Worm (Caenorhabditis elegans): ENCODE data around the gene M57.2.

Gene M57.2

DNA sequence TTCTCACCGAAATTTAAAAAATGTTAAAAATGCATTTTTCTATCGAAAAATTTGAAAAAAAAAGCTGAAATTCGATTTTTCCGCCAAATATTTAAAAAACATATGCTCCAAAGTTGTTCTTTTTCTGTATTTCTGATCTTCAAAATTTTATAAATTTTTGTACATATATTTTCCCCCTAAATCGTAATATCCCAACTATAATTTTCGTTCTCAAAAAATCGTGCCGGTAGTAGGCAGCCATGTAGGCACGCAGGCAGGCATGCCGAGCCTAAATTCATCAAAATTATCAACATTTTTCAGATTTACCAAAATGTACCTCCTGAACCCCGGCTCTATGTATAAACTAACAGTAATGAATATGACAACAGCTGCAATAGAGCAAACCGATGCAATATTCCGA lies 37.7 kb downstream of the M57.2 start, which contains the start of gene sre-5:
Gene sre-5, plus strand, starts transcription at position 301 of the 400 bp plus-strand sequence.
- no peak for TF ChIP-seq ets-5 (GFP tag; IDR thresholded peaks at IDR 0.05)
- TF ChIP-seq nhr-90 (tag; optimal IDR thresholded peaks at IDR 0.05; ENCODE audit: poor library complexity), result no peak
- TF ChIP-seq snpc-4 (tag; optimal IDR thresholded peaks at IDR 0.05), result no peak
- no peak for TF ChIP-seq rnt-1 (tag; optimal IDR thresholded peaks at IDR 0.05)
- no peak for TF ChIP-seq ztf-11 (tag; optimal IDR thresholded peaks at IDR 0.05)
- no peak for TF ChIP-seq pag-3 (tag; optimal IDR thresholded peaks at IDR 0.05; ENCODE audit: borderline replicate concordance, insufficient read depth)
- no peak for TF ChIP-seq nhr-71 (tag; optimal IDR thresholded peaks at IDR 0.05)
- TF ChIP-seq Y116A8C.19 (tag; optimal IDR thresholded peaks at IDR 0.05; ENCODE audit: borderline replicate concordance), result no peak
- no peak for TF ChIP-seq pax-3 (tag; optimal IDR thresholded peaks at IDR 0.05)
- TF ChIP-seq mab-9 (GFP tag; IDR thresholded peaks at IDR 0.05), result no peak
- TF ChIP-seq isw-1 (GFP tag; IDR thresholded peaks at IDR 0.05), result no peak
- no peak for TF ChIP-seq efl-1 (optimal IDR thresholded peaks at IDR 0.05)
- TF ChIP-seq efl-1 (GFP tag; optimal IDR thresholded peaks at IDR 0.05 in 1 of 2), result no peak
- no peak for TF ChIP-seq blmp-1 (tag; optimal IDR thresholded peaks at IDR 0.05)
- no peak for TF ChIP-seq zag-1 (tag; optimal IDR thresholded peaks at IDR 0.05)
- no peak for TF ChIP-seq elt-2 (tag; optimal IDR thresholded peaks at IDR 0.05)
- TF ChIP-seq swsn-7 (tag; optimal IDR thresholded peaks at IDR 0.05), result no peak
- TF ChIP-seq lin-35 (GFP tag; optimal IDR thresholded peaks at IDR 0.05), result no peak
- TF ChIP-seq nhr-85 (tag), result no peak
- TF ChIP-seq vab-15 (tag; optimal IDR thresholded peaks at IDR 0.05), result no peak

ce11 chrIV:3568608-3569007 lies 41.5 kb downstream of the M57.2 start, which contains the start of gene otpl-1:
otpl-1 (plus strand) TSS chrIV:3568979.
- TF ChIP-seq ceh-8 (GFP tag; optimal IDR thresholded peaks at IDR 0.05) (no peak), snpc-4 (tag; optimal IDR thresholded peaks at IDR 0.05) (peak; percentile 55)

DNA sequence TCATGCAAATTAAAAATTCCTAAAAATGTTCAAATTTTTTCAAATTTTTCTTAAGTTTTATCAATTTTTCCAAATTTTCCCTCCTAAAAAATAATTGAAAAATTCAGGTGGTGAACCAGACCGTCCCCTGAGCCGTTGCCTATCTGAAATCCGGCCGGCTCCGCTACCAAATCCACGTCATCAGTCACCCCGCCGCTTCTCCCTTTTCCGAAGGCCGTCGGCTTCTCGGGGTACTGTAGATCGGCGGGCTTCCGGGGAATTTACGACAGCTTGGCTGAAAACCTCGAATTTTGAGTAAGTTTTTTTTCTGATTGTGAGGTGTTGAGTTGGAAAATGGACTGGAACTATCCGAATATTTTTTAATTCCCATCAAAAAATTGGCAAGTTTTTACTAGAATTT lies 43.5 kb downstream of the M57.2 start:
- no peak for TF ChIP-seq nhr-20 (tag; optimal IDR thresholded peaks at IDR 0.05)
- TF ChIP-seq nhr-19 (GFP tag; conservative IDR thresholded peaks at IDR 0.05), result no peak
- TF ChIP-seq ces-1 (GFP tag; optimal IDR thresholded peaks at IDR 0.05), result no peak
- TF ChIP-seq unc-130 (tag; optimal IDR thresholded peaks at IDR 0.05), result no peak
- TF ChIP-seq mab-9 (GFP tag; IDR thresholded peaks at IDR 0.05), result no peak
- TF ChIP-seq xbp-1 (tag; optimal IDR thresholded peaks at IDR 0.05), result no peak
- no peak for TF ChIP-seq unc-86 (tag; optimal IDR thresholded peaks at IDR 0.05)
- no peak for TF ChIP-seq mdl-1 (tag; optimal IDR thresholded peaks at IDR 0.05)
- TF ChIP-seq lir-3 (tag; optimal IDR thresholded peaks at IDR 0.05; ENCODE audit: poor library complexity), result no peak
- no peak for TF ChIP-seq sptf-1 (tag; optimal IDR thresholded peaks at IDR 0.05)
- TF ChIP-seq lin-39 (tag; optimal IDR thresholded peaks at IDR 0.05), result no peak
- no peak for TF ChIP-seq aha-1 (tag; optimal IDR thresholded peaks at IDR 0.05)
- no peak for TF ChIP-seq unc-30 (tag; optimal IDR thresholded peaks at IDR 0.05)
- TF ChIP-seq ztf-11 (tag; optimal IDR thresholded peaks at IDR 0.05), result no peak
- TF ChIP-seq egl-27 (tag; optimal IDR thresholded peaks at IDR 0.05), result no peak
- no peak for TF ChIP-seq blmp-1 (tag; optimal IDR thresholded peaks at IDR 0.05)

DNA sequence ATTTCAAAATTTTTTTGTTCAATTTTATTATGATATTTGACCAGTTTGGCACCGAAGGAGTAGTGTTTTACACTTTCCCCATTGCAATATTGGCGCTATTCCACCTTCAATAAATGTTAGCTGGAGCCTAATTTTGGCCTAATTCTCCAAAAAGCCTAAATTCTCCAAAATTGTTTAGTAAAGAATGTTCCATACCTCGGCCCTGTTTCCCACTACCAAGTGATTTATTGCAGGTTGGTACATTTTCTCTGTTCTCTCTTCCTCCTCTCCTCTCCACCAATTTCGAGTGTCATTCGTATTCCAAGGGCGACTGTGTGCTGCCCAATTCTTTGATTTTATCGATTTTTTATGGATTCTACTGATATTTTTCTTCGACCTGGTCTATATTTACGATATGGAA lies 51.0 kb downstream of the M57.2 start, which contains the start of gene Y37E11B.2:
Gene Y37E11B.2, plus strand, starts transcription at position 301 of the 400 bp plus-strand sequence.
- TF ChIP-seq egl-13 (tag; optimal IDR thresholded peaks at IDR 0.05) (no peak), nhr-11 (tag; optimal IDR thresholded peaks at IDR 0.05) (no peak), sup-37 (GFP tag; optimal IDR thresholded peaks at IDR 0.05) (no peak), lin-13 (GFP tag; optimal IDR thresholded peaks at IDR 0.05) (no peak), lir-3 (tag; optimal IDR thresholded peaks at IDR 0.05; ENCODE audit: poor library complexity) (no peak), rnt-1 (tag; optimal IDR thresholded peaks at IDR 0.05) (no peak), elt-2 (tag; optimal IDR thresholded peaks at IDR 0.05) (no peak), nhr-237 (tag; optimal IDR thresholded peaks at IDR 0.05) (no peak), fkh-10 (GFP tag; optimal IDR thresholded peaks at IDR 0.05) (no peak), unc-86 (tag; optimal IDR thresholded peaks at IDR 0.05) (no peak)

Measured in whole organism, L1 larva.